Fruit fly (Drosophila melanogaster) whole organism, embryonic: ENCODE data around the gene yellow-g.
A peak's percentile ranks its signal among the peaks of the same experiment; 100 is the strongest.

Experiments used
- Bgb ChIP-seq: fragments of 200-800 bp; sonication (Bioruptor generic); IDR thresholded peaks from 2 replicates; pipeline ENCODE4 v1.3.6; 2022; ENCODE audit warnings: missing biosample characterization, missing genetic modification characterization; ENCODE audit not compliant: partially characterized antibody
- Bteb2 ChIP-seq: fragments of 200-800 bp; sonication (Bioruptor generic); optimal IDR thresholded peaks from 2 replicates; lab custom pipeline; 2016; ENCODE audit warnings: missing biosample characterization, missing genetic modification characterization
- CG10321 ChIP-seq: fragments of 200-800 bp; sonication (Bioruptor generic); IDR thresholded peaks from 2 replicates; pipeline ENCODE4 v1.3.6; 2022; ENCODE audit warnings: missing biosample characterization, missing genetic modification characterization
- CG10366 ChIP-seq: fragments of 200-800 bp; sonication (Bioruptor generic); IDR thresholded peaks from 2 replicates; pipeline ENCODE4 v1.3.6; 2022; ENCODE audit warnings: missing biosample characterization, missing genetic modification characterization
- CG10431 ChIP-seq: fragments of 200-800 bp; sonication (Bioruptor generic); optimal IDR thresholded peaks from 3 replicates; lab custom pipeline; 2018; ENCODE audit warnings: missing biosample characterization, mild to moderate bottlenecking, missing genetic modification characterization
- CG10543 ChIP-seq: fragments of 200-800 bp; sonication (Bioruptor generic); optimal IDR thresholded peaks from 3 replicates; lab custom pipeline; 2017; ENCODE audit warnings: missing biosample characterization, mild to moderate bottlenecking, missing genetic modification characterization, moderate library complexity
- CG11560 ChIP-seq: fragments of 200-800 bp; sonication (Bioruptor generic); IDR thresholded peaks from 3 replicates; pipeline ENCODE4 v1.3.6; 2022; ENCODE audit warnings: missing biosample characterization, missing genetic modification characterization
- CG12391 ChIP-seq: fragments of 200-800 bp; sonication (Bioruptor generic); optimal IDR thresholded peaks from 3 replicates; lab custom pipeline; 2018; ENCODE audit warnings: missing biosample characterization, mild to moderate bottlenecking, missing genetic modification characterization, moderate library complexity
- CG12744 ChIP-seq: fragments of 200-800 bp; sonication (Bioruptor generic); optimal IDR thresholded peaks from 2 replicates; lab custom pipeline; 2016; ENCODE audit warnings: missing biosample characterization, missing genetic modification characterization
- CG18476 ChIP-seq: fragments of 200-800 bp; sonication (Bioruptor generic); optimal IDR thresholded peaks from 2 replicates; lab custom pipeline; 2016; ENCODE audit warnings: missing biosample characterization, mild to moderate bottlenecking, missing genetic modification characterization
- CG2889 ChIP-seq: fragments of 200-800 bp; sonication (Bioruptor generic); IDR thresholded peaks from 3 replicates; pipeline ENCODE4 v1.3.6; 2022; ENCODE audit warnings: missing biosample characterization, missing genetic modification characterization
- CG3281 ChIP-seq: fragments of 200-800 bp; sonication (Bioruptor generic); optimal IDR thresholded peaks from 3 replicates; lab custom pipeline; 2017; ENCODE audit warnings: missing biosample characterization, mild to moderate bottlenecking, missing genetic modification characterization
- CG34224 ChIP-seq: fragments of 200-800 bp; sonication (Bioruptor generic); IDR thresholded peaks from 3 replicates; pipeline ENCODE4 v1.3.6; 2022; ENCODE audit warnings: missing biosample characterization, missing genetic modification characterization; ENCODE audit not compliant: partially characterized antibody
- CG34376 ChIP-seq: fragments of 200-800 bp; sonication (Bioruptor generic); optimal IDR thresholded peaks from 2 replicates; lab custom pipeline; 2018; ENCODE audit warnings: missing biosample characterization, mild to moderate bottlenecking, missing genetic modification characterization
- CG34422 ChIP-seq: fragments of 200-800 bp; sonication (Bioruptor generic); IDR thresholded peaks from 3 replicates; pipeline ENCODE4 v1.3.6; 2022; ENCODE audit warnings: missing biosample characterization, missing genetic modification characterization
- CG43689 ChIP-seq: fragments of 200-800 bp; sonication (Bioruptor generic); IDR thresholded peaks from 2 replicates; pipeline ENCODE4 v1.3.6; 2022; ENCODE audit warnings: missing biosample characterization, missing genetic modification characterization
- CG5180 ChIP-seq: fragments of 200-800 bp; sonication (Bioruptor generic); optimal IDR thresholded peaks from 3 replicates; lab custom pipeline; 2017; ENCODE audit warnings: missing biosample characterization, missing genetic modification characterization, mild to moderate bottlenecking, moderate library complexity, missing genetic modification reagents
- CG5245 ChIP-seq: fragments of 200-800 bp; sonication (Bioruptor generic); optimal IDR thresholded peaks from 3 replicates; lab custom pipeline; 2016; ENCODE audit warnings: missing biosample characterization, missing genetic modification characterization
- Dad ChIP-seq: fragments of 200-800 bp; sonication (Bioruptor generic); optimal IDR thresholded peaks from 3 replicates; lab custom pipeline; 2016; ENCODE audit warnings: missing biosample characterization, missing genetic modification characterization
- Ets65A ChIP-seq: fragments of 200-800 bp; sonication (Bioruptor generic); peaks from one replicate; lab custom pipeline; 2016; ENCODE audit warnings: missing biosample characterization, missing genetic modification characterization
- GATAe ChIP-seq: fragments of 200-800 bp; sonication (Bioruptor generic); conservative IDR thresholded peaks from 2 replicates; pipeline ENCODE4 v1.3.6; 2022; ENCODE audit warnings: missing biosample characterization, missing genetic modification characterization
- H2.0 ChIP-seq: fragments of 200-800 bp; sonication (Bioruptor generic); IDR thresholded peaks from 2 replicates; pipeline ENCODE4 v1.3.6; 2022; ENCODE audit warnings: missing biosample characterization, missing genetic modification characterization
- HLH4C ChIP-seq: fragments of 200-800 bp; sonication (Bioruptor generic); IDR thresholded peaks from 3 replicates; pipeline ENCODE4 v1.3.6; 2022; ENCODE audit warnings: missing biosample characterization, missing genetic modification characterization; ENCODE audit not compliant: partially characterized antibody
- HmgD ChIP-seq: fragments of 200-800 bp; sonication (Bioruptor generic); optimal IDR thresholded peaks from 3 replicates; lab custom pipeline; 2016; ENCODE audit warnings: missing biosample characterization, missing genetic modification characterization
- HmgZ ChIP-seq: fragments of 200-800 bp; sonication (Bioruptor generic); optimal IDR thresholded peaks from 2 replicates; lab custom pipeline; 2018; ENCODE audit warnings: missing biosample characterization, mild to moderate bottlenecking, missing genetic modification characterization
- Lim3 ChIP-seq: fragments of 200-800 bp; sonication (Bioruptor generic); IDR thresholded peaks from 2 replicates; pipeline ENCODE4 v1.3.6; 2022; ENCODE audit warnings: missing biosample characterization, missing genetic modification characterization
- Mad ChIP-seq: fragments of 200-800 bp; sonication (Bioruptor generic); optimal IDR thresholded peaks from 2 replicates; lab custom pipeline; 2016; ENCODE audit warnings: missing biosample characterization, missing genetic modification characterization
- Ravus ChIP-seq: fragments of 200-800 bp; sonication (Bioruptor generic); IDR thresholded peaks from 2 replicates; pipeline ENCODE4 v1.3.6; 2022; ENCODE audit warnings: missing biosample characterization, missing genetic modification characterization
- Sin3A ChIP-seq: fragments of >200 bp; optimal IDR thresholded peaks from 2 replicates; lab custom pipeline; 2018
- Stat92E ChIP-seq, 3 experiments: fragments of >200 bp in 2 of 3; fragments of 200-800 bp in 1 of 3; sonication (Bioruptor generic) in 1 of 3; optimal IDR thresholded peaks; 2 replicates each; lab custom pipeline; 2017 to 2019; ENCODE audit warnings: missing biosample characterization in 3 of 3, missing genetic modification characterization in 3 of 3, mild to moderate bottlenecking in 1 of 3, moderate library complexity in 1 of 3
- ash1 ChIP-seq: fragments of 200-800 bp; sonication (Bioruptor generic); optimal IDR thresholded peaks from 2 replicates; lab custom pipeline; 2018; ENCODE audit warnings: missing biosample characterization, mild to moderate bottlenecking, missing genetic modification characterization
- az2 ChIP-seq: fragments of 200-800 bp; sonication (Bioruptor generic); optimal IDR thresholded peaks from 3 replicates; lab custom pipeline; 2016; ENCODE audit warnings: missing biosample characterization, missing genetic modification characterization
- bigmax ChIP-seq: fragments of 200-800 bp; sonication (Bioruptor generic); optimal IDR thresholded peaks from 2 replicates; lab custom pipeline; 2018; ENCODE audit warnings: missing biosample characterization, mild to moderate bottlenecking, missing genetic modification characterization
- caup ChIP-seq: fragments of 200-800 bp; sonication (Bioruptor generic); optimal IDR thresholded peaks from 3 replicates; lab custom pipeline; 2017; ENCODE audit warnings: missing biosample characterization, mild to moderate bottlenecking, missing genetic modification characterization, moderate library complexity; ENCODE audit not compliant: severe bottlenecking
- dysf ChIP-seq: fragments of 200-800 bp; sonication (Bioruptor generic); IDR thresholded peaks from 3 replicates; pipeline ENCODE4 v1.3.6; 2022; ENCODE audit warnings: missing biosample characterization, missing genetic modification characterization
- ewg ChIP-seq: fragments of 200-800 bp; sonication (Bioruptor generic); optimal IDR thresholded peaks from 3 replicates; lab custom pipeline; 2017; ENCODE audit warnings: mild to moderate bottlenecking, missing biosample characterization, missing genetic modification reagents, missing genetic modification characterization
- grau ChIP-seq: fragments of 200-800 bp; optimal IDR thresholded peaks from 3 replicates; lab custom pipeline; 2019; ENCODE audit warnings: missing biosample characterization, mild to moderate bottlenecking, missing genetic modification characterization, moderate library complexity
- hbn ChIP-seq: fragments of 200-800 bp; sonication (Bioruptor generic); IDR thresholded peaks from 2 replicates; pipeline ENCODE4 v1.3.6; 2022; ENCODE audit warnings: missing biosample characterization, missing genetic modification characterization; ENCODE audit not compliant: partially characterized antibody
- hth ChIP-seq: fragments of >200 bp; optimal IDR thresholded peaks from 2 replicates; lab custom pipeline; 2017; ENCODE audit warnings: inconsistent platforms
- ken ChIP-seq: fragments of 200-800 bp; sonication (Bioruptor generic); IDR thresholded peaks from 3 replicates; pipeline ENCODE4 v1.3.6; 2022; ENCODE audit warnings: missing biosample characterization, missing genetic modification characterization
- klu ChIP-seq: fragments of 200-800 bp; sonication (Bioruptor generic); IDR thresholded peaks from 2 replicates; pipeline ENCODE4 v1.3.6; 2022; ENCODE audit warnings: missing biosample characterization, missing genetic modification characterization
- odd ChIP-seq: fragments of 200-800 bp; sonication (Bioruptor generic); optimal IDR thresholded peaks from 2 replicates; lab custom pipeline; 2017; ENCODE audit warnings: missing biosample characterization, mild to moderate bottlenecking, missing genetic modification characterization
- org-1 ChIP-seq: fragments of 200-800 bp; sonication (Bioruptor generic); optimal IDR thresholded peaks from 2 replicates; lab custom pipeline; 2017; ENCODE audit warnings: missing biosample characterization, missing genetic modification characterization
- otp ChIP-seq: fragments of 200-800 bp; sonication (Bioruptor generic); IDR thresholded peaks from 3 replicates; pipeline ENCODE4, ENCODE4 v1.3.6; 2022; ENCODE audit warnings: missing biosample characterization, missing genetic modification characterization
- pan ChIP-seq, 4 experiments: fragments of >200 bp in 3 of 4; fragments of 200-800 bp in 1 of 4; sonication (Bioruptor generic) in 1 of 4; optimal IDR thresholded peaks in 3 of 4; IDR thresholded peaks in 1 of 4; 2 replicates each; pipeline versions ENCODE4 v1.3.6 to Lab custom; 2017 to 2022; ENCODE audit warnings: missing biosample characterization in 2 of 4, missing genetic modification characterization in 2 of 4, mixed read lengths in 1 of 4
- pzg ChIP-seq: fragments of 200-800 bp; sonication (Bioruptor generic); optimal IDR thresholded peaks from 3 replicates; lab custom pipeline; 2018; ENCODE audit warnings: missing biosample characterization, mild to moderate bottlenecking, missing genetic modification characterization, moderate library complexity
- row ChIP-seq: fragments of 200-800 bp; sonication (Bioruptor generic); IDR thresholded peaks from 3 replicates; pipeline ENCODE4 v1.3.6; 2022; ENCODE audit warnings: missing biosample characterization, missing genetic modification characterization
- tna ChIP-seq: fragments of 200-800 bp; sonication (Bioruptor generic); IDR thresholded peaks from 2 replicates; pipeline ENCODE4 v1.3.6; 2022; ENCODE audit warnings: missing biosample characterization, missing genetic modification characterization; ENCODE audit not compliant: partially characterized antibody
- wek ChIP-seq: fragments of 200-800 bp; sonication (Bioruptor generic); optimal IDR thresholded peaks from 3 replicates; lab custom pipeline; 2018; ENCODE audit warnings: missing biosample characterization, mild to moderate bottlenecking, missing genetic modification characterization, moderate library complexity
- z ChIP-seq: fragments of 200-800 bp; sonication (Bioruptor generic); IDR thresholded peaks from 3 replicates; pipeline ENCODE4 v1.3.6; 2022; ENCODE audit warnings: missing biosample characterization, missing genetic modification characterization

The yellow-g gene

DNA sequence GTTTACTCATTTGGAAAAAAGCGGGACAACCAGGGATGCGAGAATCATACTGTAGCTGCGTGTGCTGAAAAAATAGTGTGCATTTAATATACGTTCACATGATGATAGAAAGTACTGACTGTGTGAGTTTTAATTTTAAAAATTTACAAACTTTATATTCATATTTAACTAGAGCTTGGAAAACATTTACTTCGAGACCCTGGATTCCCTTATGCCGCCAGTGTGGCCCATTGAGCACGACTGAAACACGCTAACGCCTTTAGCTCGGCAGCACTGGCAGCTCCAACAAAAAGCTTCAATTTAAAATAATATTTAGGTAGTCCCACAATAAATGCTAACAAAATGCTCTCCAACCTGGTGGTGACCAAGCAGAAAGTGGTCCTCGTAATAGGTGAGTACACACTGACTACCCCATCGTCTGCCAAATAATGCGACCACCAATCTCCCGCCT is 15.1 kb downstream of the yellow-g start, which contains the start of the genes CG1275 and Elp5 (continued):
- no peak for TF ChIP-seq tna
- peak in 1 of 3 experiments; percentile 81 for TF ChIP-seq Stat92E (GFP tag; optimal IDR thresholded peaks at IDR 0.05; lab: Kevin White, UChicago)
- peak; percentile 95 for TF ChIP-seq CG11560
- TF ChIP-seq dysf (GFP tag; lab: Robert Waterston, UW), result peak; percentile 100
- peak; percentile 98 for TF ChIP-seq Lim3 (GFP tag; lab: Robert Waterston, UW)
- TF ChIP-seq HmgD (GFP tag; lab: Kevin White, UChicago), result peak; percentile 86
- TF ChIP-seq bigmax (GFP tag; lab: Kevin White, UChicago), result peak; percentile 75
- peak; percentile 97 for TF ChIP-seq caup (GFP tag; lab: Kevin White, UChicago)
- TF ChIP-seq Ravus (GFP tag; lab: Robert Waterston, UW), result peak; percentile 98
- TF ChIP-seq CG18476 (GFP tag; lab: Kevin White, UChicago), result peak; percentile 95
- TF ChIP-seq wek (GFP tag; lab: Kevin White, UChicago), result peak; percentile 94
- TF ChIP-seq az2, result peak; percentile 98
- peak; percentile 97 for TF ChIP-seq grau (tag; lab: Kevin White, UChicago)
- TF ChIP-seq CG5245 (GFP tag; lab: Kevin White, UChicago), result peak; percentile 94
- TF ChIP-seq Dad, result peak; percentile 94
- TF ChIP-seq CG12391 (tag; lab: Kevin White, UChicago), result peak; percentile 98
- peak; percentile 86 for TF ChIP-seq z (GFP tag; lab: Robert Waterston, UW)
- TF ChIP-seq CG2889 (GFP tag; lab: Robert Waterston, UW), result peak; percentile 99
- peak; percentile 95 for TF ChIP-seq CG10431 (GFP tag; lab: Kevin White, UChicago)
- peak; percentile 99 for TF ChIP-seq GATAe (GFP tag; lab: Robert Waterston, UW)
- TF ChIP-seq CG3281 (GFP tag; lab: Kevin White, UChicago), result peak; percentile 96
- TF ChIP-seq CG10366, result peak; percentile 100
- TF ChIP-seq ken, result peak; percentile 100
- TF ChIP-seq ash1 (GFP tag; lab: Kevin White, UChicago), result peak; percentile 80
- peak; percentile 99 for TF ChIP-seq H2.0 (GFP tag; lab: Robert Waterston, UW)
- peak; percentile 97 for TF ChIP-seq Bteb2 (GFP tag; lab: Kevin White, UChicago)
- peak; percentile 95 for TF ChIP-seq org-1
- TF ChIP-seq CG34422 (GFP tag; lab: Robert Waterston, UW), result peak; percentile 100
- TF ChIP-seq CG34376 (GFP tag; lab: Kevin White, UChicago), result peak; percentile 97
- TF ChIP-seq row (GFP tag; lab: Robert Waterston, UW), result peak; percentile 99
- TF ChIP-seq hbn (GFP tag; lab: Robert Waterston, UW), result 0 out of 2 replicates have a peak, but pooled peaks have one; percentile 18
- peak; percentile 97 for TF ChIP-seq CG12744 (GFP tag; lab: Kevin White, UChicago)
- TF ChIP-seq ewg, result peak; percentile 95
- peak; percentile 98 for TF ChIP-seq HmgZ
- TF ChIP-seq Sin3A (lab: Kevin White, UChicago), result peak; percentile 39
- TF ChIP-seq CG34224, result no peak
- peak; percentile 99 for TF ChIP-seq klu (GFP tag; lab: Robert Waterston, UW)
- peak; percentile 99 for TF ChIP-seq otp (GFP tag; lab: Robert Waterston, UW)
- peak; percentile 95 for TF ChIP-seq odd (GFP tag; lab: Kevin White, UChicago)
- TF ChIP-seq Ets65A (GFP tag; lab: Kevin White, UChicago), result peak; percentile 100
- peak; percentile 98 for TF ChIP-seq CG43689 (GFP tag; lab: Robert Waterston, UW)
- TF ChIP-seq pzg (GFP tag; lab: Kevin White, UChicago), result peak; percentile 64
- TF ChIP-seq Bgb (GFP tag; lab: Robert Waterston, UW), result peak; percentile 33; the same call in 1 of the 2 replicates
- TF ChIP-seq CG5180 (GFP tag; lab: Kevin White, UChicago), result peak; percentile 83
- 0 out of 3 replicates have a peak, but pooled peaks have one; percentile 27 for TF ChIP-seq HLH4C (GFP tag; lab: Robert Waterston, UW)
- peak; percentile 87 for TF ChIP-seq CG10321 (GFP tag; lab: Robert Waterston, UW)
- TF ChIP-seq CG10543 (GFP tag; lab: Kevin White, UChicago), result peak; percentile 96
- no peak for TF ChIP-seq hth (lab: Kevin White, UChicago)
- no peak for TF ChIP-seq pan (optimal IDR thresholded peaks at IDR 0.05; lab: Kevin White, UChicago)
- peak in 1 of 2 experiments; percentile 100 for TF ChIP-seq pan (GFP tag; optimal IDR thresholded peaks at IDR 0.05 in 1 of 2, IDR thresholded peaks at IDR 0.05 in 1 of 2)
- TF ChIP-seq Mad (GFP tag; lab: Kevin White, UChicago), result peak; percentile 97
